Worm (Caenorhabditis elegans) whole organism, L1 larva: Measurements from ENCODE around the gene pxmp-4.

Experiments
- C04F5.9 ChIP-seq: sonication (generic microtip); optimal IDR thresholded peaks from 2 replicates; lab custom pipeline; 2016; ENCODE audit warnings: missing genetic modification characterization, missing compliant biosample characterization
- C34B4.2 ChIP-seq: sonication (generic microtip); optimal IDR thresholded peaks from 2 replicates; lab custom pipeline; 2017; ENCODE audit warnings: mild to moderate bottlenecking, missing genetic modification characterization, missing compliant biosample characterization
- F16B12.6 ChIP-seq: fragments of 150-350 bp; optimal IDR thresholded peaks from 2 replicates; lab custom pipeline; 2014; ENCODE audit warnings: missing biosample characterization, missing genetic modification characterization
- aha-1 ChIP-seq: fragments of 150-350 bp; optimal IDR thresholded peaks from 2 replicates; lab custom pipeline; 2014; ENCODE audit warnings: missing biosample characterization, missing genetic modification characterization
- aly-2 ChIP-seq: fragments of 150-350 bp; optimal IDR thresholded peaks from 2 replicates; lab custom pipeline; 2014; ENCODE audit warnings: missing biosample characterization, missing genetic modification characterization
- ama-1 ChIP-seq: fragments of 150-350 bp; optimal IDR thresholded peaks from 2 replicates; lab custom pipeline; 2014
- blmp-1 ChIP-seq: fragments of 150-350 bp; optimal IDR thresholded peaks from 2 replicates; lab custom pipeline; 2014; ENCODE audit warnings: missing biosample characterization, missing genetic modification characterization
- ceh-8 ChIP-seq: fragments of 200-800 bp; sonication (Bioruptor generic); optimal IDR thresholded peaks from 2 replicates; lab custom pipeline; 2018; ENCODE audit warnings: mild to moderate bottlenecking, missing genetic modification characterization, moderate library complexity, missing compliant biosample characterization
- ceh-82 ChIP-seq, 3 experiments: fragments of 150-350 bp in 1 of 3; sonication (generic microtip) in 2 of 3; optimal IDR thresholded peaks; 2 replicates each; lab custom pipeline; 2014 to 2017; ENCODE audit warnings: missing biosample characterization in 3 of 3, missing genetic modification characterization in 3 of 3
- ceh-90 ChIP-seq: sonication (generic microtip); optimal IDR thresholded peaks from 2 replicates; lab custom pipeline; 2016; ENCODE audit warnings: missing genetic modification characterization, missing compliant biosample characterization
- dpl-1 ChIP-seq, 3 experiments: fragments of 150-350 bp in 2 of 3; sonication (generic microtip) in 1 of 3; optimal IDR thresholded peaks; 2 replicates each; lab custom pipeline; 2014 to 2017; ENCODE audit warnings: missing biosample characterization in 3 of 3, missing genetic modification characterization in 3 of 3, missing genetic modification reagents in 3 of 3
- efl-1 ChIP-seq, 4 experiments: fragments of 150-350 bp; optimal IDR thresholded peaks in 3 of 4; peaks in 1 of 4; 1 replicate in 1 of 4; 2 replicates in 3 of 4; lab custom pipeline; 2014; ENCODE audit warnings: missing biosample characterization in 2 of 4, missing genetic modification characterization in 2 of 4, missing genetic modification reagents in 2 of 4
- efl-3 ChIP-seq: fragments of 200-800 bp; sonication (Bioruptor generic); optimal IDR thresholded peaks from 2 replicates; lab custom pipeline; 2018; ENCODE audit warnings: mild to moderate bottlenecking, missing genetic modification characterization, missing compliant biosample characterization
- egl-13 ChIP-seq: sonication (generic microtip); optimal IDR thresholded peaks from 2 replicates; lab custom pipeline; 2016; ENCODE audit warnings: missing genotype, missing genetic modification reagents, missing genetic modification characterization, missing compliant biosample characterization
- egl-27 ChIP-seq, 2 experiments: fragments of 150-350 bp in 1 of 2; sonication (generic microtip); optimal IDR thresholded peaks; 3 replicates each; lab custom pipeline; 2017 to 2018; ENCODE audit warnings: missing biosample characterization in 2 of 2, missing genetic modification characterization in 2 of 2, missing genetic modification reagents in 2 of 2
- elt-3 ChIP-seq, 6 experiments: fragments of 150-350 bp in 1 of 6; sonication (generic microtip); optimal IDR thresholded peaks; 2 replicates each; lab custom pipeline; 2017 to 2018; ENCODE audit warnings: missing biosample characterization in 6 of 6, missing genetic modification characterization in 6 of 6, inconsistent platforms in 1 of 6
- fkh-8 ChIP-seq: sonication (generic microtip); optimal IDR thresholded peaks from 2 replicates; lab custom pipeline; 2016; ENCODE audit warnings: mild to moderate bottlenecking, missing genetic modification characterization, missing compliant biosample characterization
- fos-1 ChIP-seq: fragments of 150-350 bp; optimal IDR thresholded peaks from 2 replicates; lab custom pipeline; 2014; ENCODE audit warnings: missing biosample characterization, missing genetic modification characterization
- grh-1 ChIP-seq: fragments of 200-800 bp; sonication (Bioruptor generic); IDR thresholded peaks from 2 replicates; pipeline ENCODE4 v1.3.6; 2022; ENCODE audit warnings: missing genetic modification reagents, missing genetic modification characterization, missing compliant biosample characterization
- hlh-17 ChIP-seq: fragments of 200-800 bp; sonication (Bioruptor generic); optimal IDR thresholded peaks from 2 replicates; lab custom pipeline; 2018; ENCODE audit warnings: missing genetic modification characterization, mild to moderate bottlenecking, missing compliant biosample characterization, moderate library complexity, borderline replicate concordance
- hlh-4 ChIP-seq: sonication (generic microtip); optimal IDR thresholded peaks from 2 replicates; lab custom pipeline; 2016; ENCODE audit warnings: mild to moderate bottlenecking, missing genetic modification characterization, missing compliant biosample characterization
- hpl-2 ChIP-seq: fragments of 150-350 bp; optimal IDR thresholded peaks from 2 replicates; lab custom pipeline; 2014; ENCODE audit warnings: missing biosample characterization, missing genetic modification reagents, missing genetic modification characterization
- irx-1 ChIP-seq: sonication (generic microtip); optimal IDR thresholded peaks from 2 replicates; lab custom pipeline; 2016; ENCODE audit warnings: missing genetic modification characterization, missing compliant biosample characterization
- isw-1 ChIP-seq: fragments of 200-800 bp; sonication (Bioruptor generic); IDR thresholded peaks from 2 replicates; pipeline ENCODE4 v1.3.6; 2022; ENCODE audit warnings: missing genetic modification characterization, missing compliant biosample characterization
- lin-35 ChIP-seq, 2 experiments: fragments of 150-350 bp; optimal IDR thresholded peaks; 2 replicates each; lab custom pipeline; 2014; ENCODE audit warnings: missing biosample characterization in 2 of 2, missing genetic modification characterization in 2 of 2, missing genetic modification reagents in 2 of 2
- mdl-1 ChIP-seq, 2 experiments: fragments of 150-350 bp; optimal IDR thresholded peaks; 2 replicates each; lab custom pipeline; 2014 to 2017; ENCODE audit warnings: missing biosample characterization in 2 of 2, missing genetic modification characterization in 2 of 2, inconsistent platforms in 1 of 2
- mef-2 ChIP-seq: fragments of 150-350 bp; optimal IDR thresholded peaks from 2 replicates; lab custom pipeline; 2014; ENCODE audit warnings: missing biosample characterization, missing genetic modification characterization
- mep-1 ChIP-seq: fragments of 150-350 bp; optimal IDR thresholded peaks from 2 replicates; lab custom pipeline; 2014; ENCODE audit warnings: missing biosample characterization, missing genetic modification characterization
- nhr-11 ChIP-seq: fragments of 150-350 bp; optimal IDR thresholded peaks from 2 replicates; lab custom pipeline; 2014; ENCODE audit warnings: missing biosample characterization, missing genetic modification characterization
- nhr-19 ChIP-seq: fragments of 200-800 bp; sonication (Bioruptor generic); conservative IDR thresholded peaks from 2 replicates; pipeline ENCODE4 v1.3.6; 2022; ENCODE audit warnings: missing genetic modification characterization, missing compliant biosample characterization
- nhr-237 ChIP-seq: fragments of 150-350 bp; optimal IDR thresholded peaks from 2 replicates; lab custom pipeline; 2014; ENCODE audit warnings: missing biosample characterization, missing genetic modification characterization
- nhr-28 ChIP-seq: fragments of 150-350 bp; optimal IDR thresholded peaks from 2 replicates; lab custom pipeline; 2014; ENCODE audit warnings: missing biosample characterization, missing genetic modification characterization
- nhr-47 ChIP-seq: sonication (generic microtip); optimal IDR thresholded peaks from 2 replicates; lab custom pipeline; 2016; ENCODE audit warnings: mild to moderate bottlenecking, missing genetic modification characterization, moderate library complexity, missing compliant biosample characterization
- pag-3 ChIP-seq: sonication (generic microtip); optimal IDR thresholded peaks from 2 replicates; lab custom pipeline; 2017; ENCODE audit warnings: missing genetic modification characterization, mild to moderate bottlenecking, missing compliant biosample characterization, antibody characterized with exemption, borderline replicate concordance; ENCODE audit not compliant: insufficient read depth
- rnt-1 ChIP-seq: sonication (generic microtip); optimal IDR thresholded peaks from 2 replicates; lab custom pipeline; 2016; ENCODE audit warnings: mild to moderate bottlenecking, missing genetic modification characterization, moderate library complexity, missing compliant biosample characterization
- sox-4 ChIP-seq: sonication (generic microtip); optimal IDR thresholded peaks from 2 replicates; lab custom pipeline; 2016; ENCODE audit warnings: missing genetic modification characterization, missing compliant biosample characterization
- sup-37 ChIP-seq: fragments of 200-800 bp; sonication (Bioruptor generic); optimal IDR thresholded peaks from 2 replicates; lab custom pipeline; 2018; ENCODE audit warnings: mild to moderate bottlenecking, missing genetic modification characterization, missing compliant biosample characterization
- swsn-7 ChIP-seq: sonication (generic microtip); optimal IDR thresholded peaks from 2 replicates; lab custom pipeline; 2016; ENCODE audit warnings: missing genetic modification characterization, missing compliant biosample characterization
- tbx-2 ChIP-seq: sonication (generic microtip); optimal IDR thresholded peaks from 2 replicates; lab custom pipeline; 2016; ENCODE audit warnings: missing genetic modification characterization, missing compliant biosample characterization
- unc-130 ChIP-seq: fragments of 150-350 bp; optimal IDR thresholded peaks from 2 replicates; lab custom pipeline; 2017; ENCODE audit warnings: missing biosample characterization, missing genetic modification characterization, inconsistent platforms
- unc-62 ChIP-seq: fragments of 150-350 bp; optimal IDR thresholded peaks from 2 replicates; lab custom pipeline; 2014; ENCODE audit warnings: missing biosample characterization, missing genetic modification reagents, missing genetic modification characterization
- ztf-11 ChIP-seq, 2 experiments: sonication (generic microtip); optimal IDR thresholded peaks; 2 replicates each; lab custom pipeline; 2016 to 2017; ENCODE audit warnings: missing genetic modification characterization in 2 of 2, missing biosample characterization in 1 of 2, missing compliant biosample characterization in 1 of 2
- ztf-4 ChIP-seq: fragments of 150-350 bp; optimal IDR thresholded peaks from 2 replicates; lab custom pipeline; 2014; ENCODE audit warnings: missing biosample characterization, missing genetic modification characterization

The pxmp-4 gene

ce11 chrIV:330523-330922, 6.5 kb downstream of the pxmp-4 start, which contains the start of gene F18F11.4:
Gene F18F11.4 (plus strand): TSS chrIV:330823.
- TF ChIP-seq nhr-237: no peak
- TF ChIP-seq efl-3 (GFP tag; lab: Kevin White, UChicago): no peak

ce11 chrIV:326564-327070, 10.4 kb downstream of the pxmp-4 start, which contains the start of gene col-101:
Gene col-101 (minus strand): TSS chrIV:327020.
- TF ChIP-seq efl-1 (optimal IDR thresholded peaks at IDR 0.05; lab: Kevin White, UChicago) (no peak), efl-1 (GFP tag; optimal IDR thresholded peaks at IDR 0.05 in 1 of 2; lab: Kevin White, UChicago) (peak in 1 of 2 experiments; percentile 75), elt-3 (tag; optimal IDR thresholded peaks at IDR 0.05; lab: Kevin White, UChicago) (peak in 1 of 6 experiments; percentile 28), blmp-1 (peak; percentile 42), mdl-1 (tag; optimal IDR thresholded peaks at IDR 0.05; lab: Kevin White, UChicago) (no peak), mep-1 (peak; percentile 18), tbx-2 (tag; lab: Kevin White, UChicago) (peak; percentile 52)

- no peak for TF ChIP-seq isw-1 (GFP tag; lab: Robert Waterston, UW)
- TF ChIP-seq C04F5.9: no peak
- TF ChIP-seq egl-13 (tag; lab: Kevin White, UChicago): no peak
- no peak for TF ChIP-seq ama-1 (lab: Kevin White, UChicago)
- TF ChIP-seq pag-3: no peak
- TF ChIP-seq nhr-237: no peak
- no peak for TF ChIP-seq aly-2
- no peak for TF ChIP-seq swsn-7 (tag; lab: Kevin White, UChicago)
- no peak for TF ChIP-seq unc-130 (tag; lab: Kevin White, UChicago)
- TF ChIP-seq F16B12.6 (tag; lab: Kevin White, UChicago): no peak
Observed at ce11 chrIV:325640-326039, 11.3 kb downstream of the pxmp-4 start.

ce11 chrIV:324759-325158, 12.2 kb downstream of the pxmp-4 start, which contains the start of gene drl-1:
Gene drl-1 (plus strand): TSS chrIV:325059.
- no peak for TF ChIP-seq mdl-1 (tag; optimal IDR thresholded peaks at IDR 0.05; lab: Kevin White, UChicago)
- no peak for TF ChIP-seq C04F5.9
- no peak for TF ChIP-seq tbx-2 (tag; lab: Kevin White, UChicago)
- no peak for TF ChIP-seq ztf-4 (tag; lab: Kevin White, UChicago)
- no peak for TF ChIP-seq mef-2 (tag; lab: Kevin White, UChicago)
- TF ChIP-seq pag-3: no peak
- TF ChIP-seq fkh-8 (tag; lab: Kevin White, UChicago): no peak
- no peak for TF ChIP-seq grh-1 (GFP tag; lab: Robert Waterston, UW)
- no peak for TF ChIP-seq hlh-17 (GFP tag; lab: Kevin White, UChicago)
- TF ChIP-seq unc-62 (GFP tag; lab: Kevin White, UChicago): no peak
- TF ChIP-seq ceh-90 (tag; lab: Kevin White, UChicago): no peak
- TF ChIP-seq egl-27 (tag; optimal IDR thresholded peaks at IDR 0.05; lab: Kevin White, UChicago): no peak
- no peak for TF ChIP-seq ama-1 (lab: Kevin White, UChicago)
- TF ChIP-seq rnt-1 (tag; lab: Kevin White, UChicago): no peak
- no peak for TF ChIP-seq ceh-8
- no peak for TF ChIP-seq hlh-4 (tag; lab: Kevin White, UChicago)
- TF ChIP-seq blmp-1: no peak
- no peak for TF ChIP-seq nhr-28
- TF ChIP-seq ceh-82 (tag; optimal IDR thresholded peaks at IDR 0.05; lab: Kevin White, UChicago): no peak
- TF ChIP-seq, all 84 proteins: peak for 0

- TF ChIP-seq C04F5.9 (no peak), isw-1 (GFP tag; lab: Robert Waterston, UW) (no peak), sup-37 (GFP tag; lab: Kevin White, UChicago) (no peak), dpl-1 (GFP tag; optimal IDR thresholded peaks at IDR 0.05; lab: Kevin White, UChicago) (peak in 1 of 3 experiments; percentile 34), C34B4.2 (tag; lab: Kevin White, UChicago) (no peak), lin-35 (GFP tag; optimal IDR thresholded peaks at IDR 0.05; lab: Kevin White, UChicago) (peak; percentile 18 to 69), nhr-47 (tag; lab: Kevin White, UChicago) (peak; percentile 35), nhr-11 (tag; lab: Kevin White, UChicago) (no peak), aha-1 (tag; lab: Kevin White, UChicago) (no peak), ztf-11 (tag; optimal IDR thresholded peaks at IDR 0.05; lab: Kevin White, UChicago) (no peak), hpl-2 (GFP tag; lab: Kevin White, UChicago) (no peak), sox-4 (tag; lab: Kevin White, UChicago) (no peak), fos-1 (tag; lab: Kevin White, UChicago) (no peak), elt-3 (tag; optimal IDR thresholded peaks at IDR 0.05; lab: Kevin White, UChicago) (peak in 1 of 6 experiments; percentile 18), nhr-19 (GFP tag; lab: Robert Waterston, UW) (peak; percentile 45), nhr-28 (no peak), ceh-82 (tag; optimal IDR thresholded peaks at IDR 0.05; lab: Kevin White, UChicago) (peak in 1 of 3 experiments; percentile 29), grh-1 (GFP tag; lab: Robert Waterston, UW) (no peak), mdl-1 (tag; optimal IDR thresholded peaks at IDR 0.05; lab: Kevin White, UChicago) (peak in 1 of 2 experiments; percentile 30), irx-1 (tag; lab: Kevin White, UChicago) (no peak), efl-1 (optimal IDR thresholded peaks at IDR 0.05; lab: Kevin White, UChicago) (peak in 1 of 2 experiments; percentile 35), efl-1 (GFP tag; optimal IDR thresholded peaks at IDR 0.05 in 1 of 2; lab: Kevin White, UChicago) (peak; percentile 12 to 80)
Observed at ce11 chrIV:322497-322896, 14.5 kb downstream of the pxmp-4 start, which contains the start of gene grl-26. Gene grl-26 (minus strand): TSS chrIV:322814.
